Worm (Caenorhabditis elegans) whole organism, young adult: ENCODE results near the gene srz-6.

ENCODE experiments used
- B0019.2 ChIP-seq: fragments of 200-800 bp; sonication (Bioruptor generic); conservative IDR thresholded peaks from 2 replicates; pipeline ENCODE4 v1.3.6; 2022; ENCODE audit warnings: missing genetic modification reagents, missing genetic modification characterization, missing compliant biosample characterization
- B0261.1 ChIP-seq: sonication (generic microtip); optimal IDR thresholded peaks from 2 replicates; lab custom pipeline; 2016; ENCODE audit warnings: mild to moderate bottlenecking, missing genetic modification characterization, moderate library complexity, missing compliant biosample characterization
- B0336.3 ChIP-seq: fragments of 200-800 bp; sonication (Bioruptor generic); IDR thresholded peaks from 2 replicates; pipeline ENCODE4 v1.3.6; 2022; ENCODE audit warnings: missing genetic modification characterization, missing compliant biosample characterization
- F55B11.4 ChIP-seq: sonication (generic microtip); optimal IDR thresholded peaks from 2 replicates; lab custom pipeline; 2016; ENCODE audit warnings: missing compliant biosample characterization, missing genetic modification characterization, borderline replicate concordance; ENCODE audit not compliant: insufficient read depth
- F57A8.1 ChIP-seq: fragments of 200-800 bp; sonication (Bioruptor generic); optimal IDR thresholded peaks from 2 replicates; lab custom pipeline; 2018; ENCODE audit warnings: mild to moderate bottlenecking, missing genetic modification characterization, moderate library complexity, missing compliant biosample characterization
- F57C9.4 ChIP-seq: sonication (generic microtip); optimal IDR thresholded peaks from 2 replicates; lab custom pipeline; 2017; ENCODE audit warnings: mild to moderate bottlenecking, missing genetic modification characterization, missing compliant biosample characterization
- K11D2.4 ChIP-seq: fragments of 200-800 bp; sonication (Bioruptor generic); IDR thresholded peaks from 2 replicates; pipeline ENCODE4 v1.3.6; 2022; ENCODE audit warnings: missing genetic modification reagents, missing genetic modification characterization, missing compliant biosample characterization
- K12H6.12 ChIP-seq: fragments of 200-800 bp; sonication (Bioruptor generic); optimal IDR thresholded peaks from 2 replicates; lab custom pipeline; 2018; ENCODE audit warnings: mild to moderate bottlenecking, missing genetic modification characterization, missing compliant biosample characterization
- T26A5.8 ChIP-seq: sonication (generic microtip); optimal IDR thresholded peaks from 2 replicates; lab custom pipeline; 2016; ENCODE audit warnings: missing genetic modification characterization, missing compliant biosample characterization
- Y53G8AR.9 ChIP-seq: fragments of 200-800 bp; sonication (Bioruptor generic); conservative IDR thresholded peaks from 2 replicates; pipeline ENCODE4 v1.3.6; 2022; ENCODE audit warnings: missing genetic modification reagents, missing genetic modification characterization, missing compliant biosample characterization
- Y67H2A.10 ChIP-seq: fragments of 200-800 bp; sonication (Bioruptor generic); conservative IDR thresholded peaks from 2 replicates; pipeline ENCODE4 v1.3.6; 2022; ENCODE audit warnings: missing genetic modification reagents, missing genetic modification characterization, missing compliant biosample characterization
- ZK185.1 ChIP-seq: sonication (generic microtip); optimal IDR thresholded peaks from 2 replicates; lab custom pipeline; 2016; ENCODE audit warnings: mild to moderate bottlenecking, missing genetic modification characterization, missing compliant biosample characterization; ENCODE audit not compliant: poor library complexity, severe bottlenecking
- aptf-2 ChIP-seq: fragments of 200-800 bp; sonication (Bioruptor generic); conservative IDR thresholded peaks from 2 replicates; pipeline ENCODE4 v1.3.6; 2022; ENCODE audit warnings: missing genetic modification reagents, missing genetic modification characterization, missing compliant biosample characterization
- atf-7 ChIP-seq: sonication (generic microtip); optimal IDR thresholded peaks from 2 replicates; lab custom pipeline; 2017; ENCODE audit warnings: mild to moderate bottlenecking, missing genetic modification characterization, missing compliant biosample characterization
- athp-1 ChIP-seq: sonication (generic microtip); optimal IDR thresholded peaks from 2 replicates; lab custom pipeline; 2017; ENCODE audit warnings: mild to moderate bottlenecking, missing genetic modification characterization, missing compliant biosample characterization
- bed-2 ChIP-seq: fragments of 200-800 bp; sonication (Bioruptor generic); IDR thresholded peaks from 2 replicates; pipeline ENCODE4 v1.3.6; 2022; ENCODE audit warnings: missing genetic modification reagents, missing genetic modification characterization, missing compliant biosample characterization
- cebp-1 ChIP-seq, 2 experiments: fragments of 200-800 bp in 1 of 2; sonication (Bioruptor generic) in 1 of 2; sonication (generic microtip) in 1 of 2; IDR thresholded peaks in 1 of 2; optimal IDR thresholded peaks in 1 of 2; 2 replicates each; pipeline versions ENCODE4 v1.3.6 to Lab custom; 2017 to 2022; ENCODE audit warnings: missing compliant biosample characterization in 2 of 2, missing genetic modification characterization in 2 of 2, mild to moderate bottlenecking in 1 of 2, missing genetic modification reagents in 1 of 2, moderate library complexity in 1 of 2
- ceh-58 ChIP-seq: fragments of 200-800 bp; sonication (Bioruptor generic); IDR thresholded peaks from 2 replicates; pipeline ENCODE4 v1.3.6; 2022; ENCODE audit warnings: missing genetic modification characterization, missing compliant biosample characterization
- chd-7 ChIP-seq: sonication (generic microtip); optimal IDR thresholded peaks from 2 replicates; lab custom pipeline; 2016; ENCODE audit warnings: mild to moderate bottlenecking, missing genetic modification characterization, moderate library complexity, missing compliant biosample characterization
- die-1 ChIP-seq: sonication (generic microtip); optimal IDR thresholded peaks from 2 replicates; lab custom pipeline; 2016; ENCODE audit warnings: missing genotype, mild to moderate bottlenecking, missing genetic modification characterization, missing compliant biosample characterization
- dpff-1 ChIP-seq: sonication (generic microtip); optimal IDR thresholded peaks from 2 replicates; lab custom pipeline; 2017; ENCODE audit warnings: mild to moderate bottlenecking, missing genetic modification characterization, missing compliant biosample characterization
- efl-1 ChIP-seq: fragments of 150-350 bp; optimal IDR thresholded peaks from 2 replicates; lab custom pipeline; 2014; ENCODE audit warnings: missing biosample characterization, missing genetic modification reagents, missing genetic modification characterization
- fkh-3 ChIP-seq: sonication (generic microtip); optimal IDR thresholded peaks from 2 replicates; lab custom pipeline; 2016; ENCODE audit warnings: mild to moderate bottlenecking, missing genetic modification characterization, missing compliant biosample characterization
- gei-17 ChIP-seq: fragments of 200-800 bp; sonication (Bioruptor generic); optimal IDR thresholded peaks from 2 replicates; lab custom pipeline; 2018; ENCODE audit warnings: mild to moderate bottlenecking, missing genetic modification characterization, missing compliant biosample characterization
- him-1 ChIP-seq: sonication (generic microtip); optimal IDR thresholded peaks from 2 replicates; lab custom pipeline; 2016; ENCODE audit warnings: missing genotype, missing genetic modification reagents, missing genetic modification characterization, missing compliant biosample characterization
- hsf-1 ChIP-seq: fragments of 200-800 bp; sonication (Bioruptor generic); IDR thresholded peaks from 2 replicates; pipeline ENCODE4 v1.3.6; 2022; ENCODE audit warnings: missing genetic modification reagents, missing genetic modification characterization, missing compliant biosample characterization
- let-526 ChIP-seq: fragments of 200-800 bp; sonication (Bioruptor generic); IDR thresholded peaks from 2 replicates; pipeline ENCODE4 v1.3.6; 2022; ENCODE audit warnings: missing genetic modification reagents, missing genetic modification characterization, missing compliant biosample characterization
- let-607 ChIP-seq, 2 experiments: fragments of 200-800 bp in 1 of 2; sonication (Bioruptor generic) in 1 of 2; sonication (generic microtip) in 1 of 2; optimal IDR thresholded peaks; 2 replicates each; lab custom pipeline; 2016 to 2018; ENCODE audit warnings: mild to moderate bottlenecking in 2 of 2, missing compliant biosample characterization in 2 of 2, missing genetic modification characterization in 2 of 2, moderate library complexity in 2 of 2, missing genotype in 1 of 2
- lin-35 ChIP-seq, 3 experiments: fragments of 150-350 bp in 2 of 3; sonication (generic microtip) in 1 of 3; optimal IDR thresholded peaks; 2 replicates each; lab custom pipeline; 2014 to 2018; ENCODE audit warnings: missing biosample characterization in 3 of 3, missing genetic modification characterization in 3 of 3, missing genetic modification reagents in 3 of 3
- madf-6 ChIP-seq: fragments of 200-800 bp; sonication (Bioruptor generic); IDR thresholded peaks from 2 replicates; pipeline ENCODE4 v1.3.6; 2022; ENCODE audit warnings: missing genetic modification reagents, missing genetic modification characterization, missing compliant biosample characterization
- madf-8 ChIP-seq: fragments of 200-800 bp; sonication (Bioruptor generic); conservative IDR thresholded peaks from 2 replicates; pipeline ENCODE4 v1.3.6; 2022; ENCODE audit warnings: missing genetic modification reagents, missing genetic modification characterization, missing compliant biosample characterization
- mxl-1 ChIP-seq: sonication (generic microtip); optimal IDR thresholded peaks from 2 replicates; lab custom pipeline; 2016; ENCODE audit warnings: missing genetic modification characterization, missing compliant biosample characterization
- nfya-1 ChIP-seq: sonication (generic microtip); optimal IDR thresholded peaks from 2 replicates; lab custom pipeline; 2017; ENCODE audit warnings: antibody characterized with exemption, missing compliant biosample characterization, missing genetic modification characterization, borderline replicate concordance; ENCODE audit not compliant: insufficient read depth
- nfya-2 ChIP-seq: fragments of 200-800 bp; sonication (Bioruptor generic); IDR thresholded peaks from 2 replicates; pipeline ENCODE4 v1.3.6; 2022; ENCODE audit warnings: missing genetic modification reagents, missing genetic modification characterization, missing compliant biosample characterization
- nfyb-1 ChIP-seq: fragments of 200-800 bp; sonication (Bioruptor generic); IDR thresholded peaks from 2 replicates; pipeline ENCODE4 v1.3.6; 2022; ENCODE audit warnings: missing genetic modification reagents, missing genetic modification characterization, missing compliant biosample characterization
- nhr-90 ChIP-seq: sonication (generic microtip); optimal IDR thresholded peaks from 2 replicates; lab custom pipeline; 2016; ENCODE audit warnings: missing genotype, mild to moderate bottlenecking, missing genetic modification characterization, missing compliant biosample characterization
- sdz-38 ChIP-seq: sonication (generic microtip); optimal IDR thresholded peaks from 2 replicates; lab custom pipeline; 2016; ENCODE audit warnings: missing genotype, missing genetic modification characterization, missing compliant biosample characterization
- snpc-3.4 ChIP-seq: sonication (generic microtip); optimal IDR thresholded peaks from 2 replicates; lab custom pipeline; 2017; ENCODE audit warnings: missing genetic modification characterization, mild to moderate bottlenecking, missing compliant biosample characterization, antibody characterized with exemption, moderate library complexity, missing genotype, missing genetic modification reagents
- snpc-4 ChIP-seq, 5 experiments: fragments of 150-350 bp in 1 of 5; sonication (generic microtip) in 4 of 5; optimal IDR thresholded peaks; 2 replicates each; lab custom pipeline; 2014 to 2018; ENCODE audit warnings: missing genetic modification characterization in 5 of 5, missing biosample characterization in 3 of 5, antibody characterized with exemption in 2 of 5, mild to moderate bottlenecking in 2 of 5, missing compliant biosample characterization in 2 of 5, missing genotype in 2 of 5, moderate library complexity in 2 of 5, missing genetic modification reagents in 1 of 5
- unc-130 ChIP-seq: sonication (generic microtip); optimal IDR thresholded peaks from 2 replicates; lab custom pipeline; 2016; ENCODE audit warnings: missing genetic modification reagents, missing genetic modification characterization, missing compliant biosample characterization
- ztf-22 ChIP-seq: fragments of 200-800 bp; sonication (Bioruptor generic); optimal IDR thresholded peaks from 2 replicates; lab custom pipeline; 2018; ENCODE audit warnings: mild to moderate bottlenecking, missing genetic modification characterization, moderate library complexity, missing compliant biosample characterization
- ztf-25 ChIP-seq: fragments of 200-800 bp; sonication (Bioruptor generic); IDR thresholded peaks from 2 replicates; pipeline ENCODE4 v1.3.6; 2022; ENCODE audit warnings: missing genetic modification reagents, missing genetic modification characterization, missing compliant biosample characterization
- ztf-26 ChIP-seq: sonication (generic microtip); optimal IDR thresholded peaks from 2 replicates; lab custom pipeline; 2017; ENCODE audit warnings: missing genetic modification characterization, missing compliant biosample characterization
- ztf-28 ChIP-seq: fragments of 200-800 bp; sonication (Bioruptor generic); IDR thresholded peaks from 2 replicates; pipeline ENCODE4 v1.3.6; 2022; ENCODE audit warnings: missing genetic modification reagents, missing genetic modification characterization, missing compliant biosample characterization
- ztf-3 ChIP-seq: fragments of 200-800 bp; sonication (Bioruptor generic); optimal IDR thresholded peaks from 2 replicates; lab custom pipeline; 2018; ENCODE audit warnings: mild to moderate bottlenecking, missing genetic modification characterization, missing compliant biosample characterization
- ztf-6 ChIP-seq: fragments of 200-800 bp; sonication (Bioruptor generic); IDR thresholded peaks from 2 replicates; pipeline ENCODE4 v1.3.6; 2022; ENCODE audit warnings: missing genetic modification reagents, missing genetic modification characterization, missing compliant biosample characterization

srz-6 gene

ce11 chrII:12494556-12495131 is 2.6 kb downstream of the srz-6 start, which contains the start of gene col-85 (continued):
- TF ChIP-seq ztf-26 (peak; percentile 80), snpc-4 (GFP tag; optimal IDR thresholded peaks at IDR 0.05; lab: Kevin White, UChicago) (peak; percentile 91), snpc-4 (tag; optimal IDR thresholded peaks at IDR 0.05; lab: Kevin White, UChicago) (peak; percentile 92 to 97 (median 95)), mxl-1 (tag; lab: Kevin White, UChicago) (peak; percentile 88), ztf-25 (GFP tag; lab: Robert Waterston, UW) (peak; percentile 93), madf-8 (GFP tag; lab: Robert Waterston, UW) (no peak; the same call in 1 of the 2 replicates), let-607 (tag; optimal IDR thresholded peaks at IDR 0.05; lab: Kevin White, UChicago) (peak; percentile 3 to 56), bed-2 (GFP tag; lab: Robert Waterston, UW) (no peak), hsf-1 (GFP tag; lab: Robert Waterston, UW) (peak; percentile 52; the same call in 1 of the 2 replicates), ztf-6 (GFP tag; lab: Robert Waterston, UW) (peak; percentile 81), cebp-1 (GFP tag; IDR thresholded peaks at IDR 0.05; lab: Robert Waterston, UW) (no peak), cebp-1 (tag; optimal IDR thresholded peaks at IDR 0.05; lab: Kevin White, UChicago) (peak; percentile 81), nfya-1 (tag; lab: Kevin White, UChicago) (no peak), F57C9.4 (tag; lab: Kevin White, UChicago) (no peak), fkh-3 (tag; lab: Kevin White, UChicago) (peak; percentile 87), ceh-58 (GFP tag; lab: Robert Waterston, UW) (peak; percentile 93), B0336.3 (GFP tag; lab: Robert Waterston, UW) (peak; percentile 75), efl-1 (GFP tag; lab: Kevin White, UChicago) (peak; percentile 26), dpff-1 (tag; lab: Kevin White, UChicago) (no peak), ztf-22 (GFP tag; lab: Kevin White, UChicago) (no peak), die-1 (tag; lab: Kevin White, UChicago) (peak; percentile 87), nhr-90 (peak; percentile 94), lin-35 (GFP tag; optimal IDR thresholded peaks at IDR 0.05; lab: Kevin White, UChicago) (peak in 1 of 3 experiments; percentile 78), F57A8.1 (peak; percentile 43), nfyb-1 (GFP tag; lab: Robert Waterston, UW) (peak; percentile 93), athp-1 (tag; lab: Kevin White, UChicago) (peak; percentile 60), nfya-2 (0 out of 2 replicates have a peak, but pooled peaks have one; percentile 41), F55B11.4 (tag; lab: Kevin White, UChicago) (no peak), gei-17 (peak; percentile 5), madf-6 (peak; percentile 72), B0261.1 (tag; lab: Kevin White, UChicago) (peak; percentile 99), K11D2.4 (GFP tag; lab: Robert Waterston, UW) (peak; percentile 70), ztf-28 (GFP tag; lab: Robert Waterston, UW) (peak; percentile 81), T26A5.8 (tag; lab: Kevin White, UChicago) (peak; percentile 49), B0019.2 (peak; percentile 75), him-1 (peak; percentile 89), atf-7 (tag; lab: Kevin White, UChicago) (peak; percentile 67), snpc-3.4 (tag; lab: Kevin White, UChicago) (peak; percentile 92), ZK185.1 (tag; lab: Kevin White, UChicago) (no peak), Y67H2A.10 (GFP tag; lab: Robert Waterston, UW) (no peak), unc-130 (peak; percentile 62), K12H6.12 (tag; lab: Kevin White, UChicago) (peak; percentile 23), sdz-38 (tag; lab: Kevin White, UChicago) (no peak), let-526 (0 out of 2 replicates have a peak, but pooled peaks have one; percentile 35), ztf-3 (GFP tag; lab: Kevin White, UChicago) (peak; percentile 55), chd-7 (peak; percentile 87), aptf-2 (GFP tag; lab: Robert Waterston, UW) (0 out of 2 replicates have a peak, but pooled peaks have one; percentile 34), Y53G8AR.9 (peak; percentile 79)
